Fruit fly (Drosophila melanogaster): ENCODE measurements around the gene olf413.
A peak's percentile ranks its signal among the peaks of the same experiment; 100 is the strongest.

The olf413 gene

DNA sequence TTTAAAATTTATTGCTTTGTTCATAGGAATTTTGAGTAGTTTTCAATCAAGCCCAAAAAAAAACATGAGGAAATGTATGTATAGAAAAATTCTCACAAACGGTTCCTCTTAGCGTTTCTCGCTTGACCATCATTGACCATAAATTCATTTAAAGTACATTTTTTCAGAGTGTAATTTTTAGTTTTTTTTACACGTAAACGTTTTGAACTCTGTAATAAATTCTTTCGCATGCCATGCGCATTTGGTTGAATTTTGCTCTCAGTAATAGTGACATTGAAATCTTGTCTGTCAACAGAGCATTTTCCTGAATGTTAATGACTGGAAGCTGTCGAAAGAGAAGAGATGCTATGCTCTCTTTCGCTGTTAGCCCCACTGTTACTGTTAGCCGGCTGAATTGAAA, 1.5 kb upstream of the olf413 start (continued):
- TF ChIP-seq CG12236 (GFP tag; optimal IDR thresholded peaks at IDR 0.05) (no peak), scrt (GFP tag; optimal IDR thresholded peaks at IDR 0.05) (peak; percentile 28), jigr1 (GFP tag; IDR thresholded peaks at IDR 0.05) (no peak), CG6683 (GFP tag; optimal IDR thresholded peaks at IDR 0.05) (no peak), bsh (GFP tag; optimal IDR thresholded peaks at IDR 0.05) (peak in 1 of 2 experiments; percentile 6), z (GFP tag; IDR thresholded peaks at IDR 0.05) (no peak; the same call in 2 of the 3 replicates), Nf-YB (GFP tag; optimal IDR thresholded peaks at IDR 0.05) (no peak)

dm6 chr3L:22134927-22135326, 963 bp upstream of the olf413 start:
- TF ChIP-seq abd-A (tag; optimal IDR thresholded peaks at IDR 0.05), result peak; percentile 70
- peak; percentile 7; the same call in 1 of the 2 replicates for TF ChIP-seq CG32532 (GFP tag; IDR thresholded peaks at IDR 0.05)
- peak; percentile 9 for TF ChIP-seq CG17385 (GFP tag; optimal IDR thresholded peaks at IDR 0.05)
- no peak for TF ChIP-seq crc (GFP tag; optimal IDR thresholded peaks at IDR 0.05)
- peak; percentile 100 for TF ChIP-seq CG15601 (tag; optimal IDR thresholded peaks at IDR 0.05)
- peak; percentile 2 for TF ChIP-seq CG3281 (GFP tag; optimal IDR thresholded peaks at IDR 0.05)

dm6 chr3L:22136268-22136876, 482 bp downstream of the olf413 start:
- TF ChIP-seq hkb (optimal IDR thresholded peaks at IDR 0.05), result no peak
- TF ChIP-seq hkb (GFP tag; IDR thresholded peaks at IDR 0.05), result peak; percentile 5; the same call in 1 of the 2 replicates
- peak; percentile 82 for TF ChIP-seq Jarid2 (GFP tag; optimal IDR thresholded peaks at IDR 0.05)
- peak; percentile 5 for TF ChIP-seq CG8478 (optimal IDR thresholded peaks at IDR 0.05)
- TF ChIP-seq CG7372 (GFP tag; IDR thresholded peaks at IDR 0.05), result 0 out of 2 replicates have a peak, but pooled peaks have one; percentile 15
- peak; percentile 40 for TF ChIP-seq Deaf1 (tag; optimal IDR thresholded peaks at IDR 0.05)
- no peak for TF ChIP-seq CG1832 (GFP tag; optimal IDR thresholded peaks at IDR 0.05)
- no peak for TF ChIP-seq Bdp1 (GFP tag; optimal IDR thresholded peaks at IDR 0.05)
- TF ChIP-seq CG18011 (GFP tag; optimal IDR thresholded peaks at IDR 0.05), result no peak
- peak; percentile 18 for TF ChIP-seq CG15479 (GFP tag; optimal IDR thresholded peaks at IDR 0.05)
- TF ChIP-seq crc (GFP tag; optimal IDR thresholded peaks at IDR 0.05), result no peak
- TF ChIP-seq ken (GFP tag; IDR thresholded peaks at IDR 0.05), result no peak
- TF ChIP-seq CG8388 (GFP tag; optimal IDR thresholded peaks at IDR 0.05), result no peak
- no peak for TF ChIP-seq CG10147 (GFP tag; optimal IDR thresholded peaks at IDR 0.05)
- 0 out of 3 replicates have a peak, but pooled peaks have one; percentile 50 for TF ChIP-seq hb (GFP tag; IDR thresholded peaks at IDR 0.05; ENCODE audit: partially characterized antibody)
- TF ChIP-seq CG34422 (GFP tag; IDR thresholded peaks at IDR 0.05), result 0 out of 3 replicates have a peak, but pooled peaks have one; percentile 9
- TF ChIP-seq abd-A (tag; optimal IDR thresholded peaks at IDR 0.05), result no peak
- TF ChIP-seq HmgD (GFP tag; optimal IDR thresholded peaks at IDR 0.05), result peak; percentile 13
- TF ChIP-seq CG9437 (GFP tag; optimal IDR thresholded peaks at IDR 0.05), result peak; percentile 98
- TF ChIP-seq pfk (GFP tag; optimal IDR thresholded peaks at IDR 0.05), result no peak
- TF ChIP-seq CG12391 (tag; optimal IDR thresholded peaks at IDR 0.05), result no peak

DNA sequence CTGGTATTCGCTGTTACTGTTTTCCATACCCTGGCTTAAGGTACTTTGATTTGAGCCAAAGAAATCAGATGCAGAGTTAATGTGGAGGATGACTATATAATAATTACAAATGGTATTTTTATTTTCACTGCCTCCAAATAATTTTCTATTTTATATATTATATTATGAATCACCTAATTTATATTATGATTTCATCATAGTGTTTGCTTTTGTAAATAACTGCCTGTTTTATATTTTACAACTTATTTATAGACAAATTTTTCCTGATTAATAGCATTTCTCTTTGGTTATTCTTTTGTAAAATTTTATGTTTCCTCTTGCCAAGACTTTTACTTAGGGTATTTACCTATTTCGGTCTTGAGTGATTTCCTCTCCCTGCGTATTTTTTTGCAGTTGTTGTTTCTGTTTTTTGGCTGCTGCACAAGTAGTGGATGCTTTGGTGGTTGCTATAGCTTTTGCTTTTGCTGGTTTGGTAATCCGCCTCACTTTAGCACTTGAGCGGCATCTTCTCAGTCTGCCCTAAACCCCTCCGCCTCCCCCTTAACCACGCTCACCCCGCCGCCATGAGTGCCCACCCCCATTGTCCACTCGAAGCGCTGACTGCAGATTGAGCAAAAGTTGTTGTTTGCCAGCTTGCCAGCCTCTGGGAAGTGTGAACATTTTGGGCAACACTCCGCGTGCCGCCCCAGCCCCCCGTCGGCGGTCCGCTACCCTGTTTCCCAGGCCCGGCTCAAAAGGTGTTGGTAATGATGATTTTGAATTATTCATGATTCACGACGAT, 11.1 kb downstream of the olf413 start:
- TF ChIP-seq CG11504 (tag; optimal IDR thresholded peaks at IDR 0.05), result peak; percentile 20
- TF ChIP-seq crol (GFP tag; IDR thresholded peaks at IDR 0.05), result peak; percentile 68
- peak; percentile 73 for TF ChIP-seq z (GFP tag; IDR thresholded peaks at IDR 0.05)
- 0 out of 3 replicates have a peak, but pooled peaks have one; percentile 32 for TF ChIP-seq CG7357 (GFP tag; IDR thresholded peaks at IDR 0.05)
- TF ChIP-seq CG4360 (GFP tag; IDR thresholded peaks at IDR 0.05), result no peak
- 0 out of 3 replicates have a peak, but pooled peaks have one; percentile 21 for TF ChIP-seq CG17361 (GFP tag; IDR thresholded peaks at IDR 0.05)
- TF ChIP-seq CG2199 (GFP tag; IDR thresholded peaks at IDR 0.05), result 0 out of 3 replicates have a peak, but pooled peaks have one; percentile 19
- TF ChIP-seq D19A (tag; optimal IDR thresholded peaks at IDR 0.05), result peak; percentile 82
- TF ChIP-seq CTCF (GFP tag; optimal IDR thresholded peaks at IDR 0.05), result no peak
- peak; percentile 62 for TF ChIP-seq Hey (tag; optimal IDR thresholded peaks at IDR 0.05)
- peak; percentile 15 for TF ChIP-seq dmrt99B (tag; optimal IDR thresholded peaks at IDR 0.05)
- TF ChIP-seq CG18262 (tag; optimal IDR thresholded peaks at IDR 0.05), result peak; percentile 12
- TF ChIP-seq pros (GFP tag; optimal IDR thresholded peaks at IDR 0.05), result peak; percentile 50
- TF ChIP-seq Ptx1 (GFP tag; IDR thresholded peaks at IDR 0.05), result peak; percentile 10; the same call in 1 of the 2 replicates
- no peak for TF ChIP-seq Sin3A (optimal IDR thresholded peaks at IDR 0.05)
